Fruit fly (Drosophila melanogaster) whole organism, embryonic: ENCODE data around the gene CG7213.

Experiments used
- Asciz ChIP-seq: fragments of 200-800 bp; sonication (Bioruptor generic); optimal IDR thresholded peaks from 2 replicates; lab custom pipeline; 2017; ENCODE audit warnings: missing biosample characterization, mild to moderate bottlenecking, missing genetic modification characterization, missing genetic modification reagents
- CG10543 ChIP-seq: fragments of 200-800 bp; sonication (Bioruptor generic); optimal IDR thresholded peaks from 3 replicates; lab custom pipeline; 2017; ENCODE audit warnings: missing biosample characterization, mild to moderate bottlenecking, missing genetic modification characterization, moderate library complexity
- CG11696 ChIP-seq: fragments of 200-800 bp; sonication (Bioruptor generic); IDR thresholded peaks from 2 replicates; pipeline ENCODE4 v1.3.6; 2022; ENCODE audit warnings: missing biosample characterization, missing genetic modification characterization
- CG12104 ChIP-seq: fragments of 200-800 bp; sonication (Bioruptor generic); optimal IDR thresholded peaks from 3 replicates; lab custom pipeline; 2016; ENCODE audit warnings: missing biosample characterization, missing genetic modification characterization
- CG13296 ChIP-seq: fragments of 200-800 bp; sonication (Bioruptor generic); optimal IDR thresholded peaks from 3 replicates; lab custom pipeline; 2018; ENCODE audit warnings: missing biosample characterization, mild to moderate bottlenecking, missing genetic modification characterization
- CG1603 ChIP-seq: fragments of 200-800 bp; sonication (Bioruptor generic); optimal IDR thresholded peaks from 2 replicates; lab custom pipeline; 2019; ENCODE audit warnings: missing biosample characterization, mild to moderate bottlenecking, missing genetic modification characterization, moderate library complexity
- CG18619 ChIP-seq: fragments of 200-800 bp; sonication (Bioruptor generic); optimal IDR thresholded peaks from 3 replicates; lab custom pipeline; 2017; ENCODE audit warnings: missing biosample characterization, mild to moderate bottlenecking, missing genetic modification characterization
- CG30020 ChIP-seq: fragments of 200-800 bp; optimal IDR thresholded peaks from 2 replicates; lab custom pipeline; 2019; ENCODE audit warnings: missing biosample characterization, mild to moderate bottlenecking, missing genetic modification characterization, moderate library complexity
- CG4360 ChIP-seq: fragments of 200-800 bp; sonication (Bioruptor generic); IDR thresholded peaks from 2 replicates; pipeline ENCODE4 v1.3.6; 2022; ENCODE audit warnings: missing biosample characterization, missing genetic modification characterization
- CG4707 ChIP-seq: fragments of 200-800 bp; sonication (Bioruptor generic); optimal IDR thresholded peaks from 2 replicates; lab custom pipeline; 2018; ENCODE audit warnings: missing biosample characterization, mild to moderate bottlenecking, missing genetic modification characterization, moderate library complexity
- CG6765 ChIP-seq: fragments of 200-800 bp; sonication (Bioruptor generic); optimal IDR thresholded peaks from 3 replicates; lab custom pipeline; 2017; ENCODE audit warnings: missing biosample characterization, mild to moderate bottlenecking, missing genetic modification characterization
- CG7745 ChIP-seq: fragments of 200-800 bp; sonication (Bioruptor generic); optimal IDR thresholded peaks from 2 replicates; lab custom pipeline; 2018; ENCODE audit warnings: missing biosample characterization, mild to moderate bottlenecking, missing genetic modification characterization, moderate library complexity
- CG7786 ChIP-seq: fragments of 200-800 bp; sonication (Bioruptor generic); optimal IDR thresholded peaks from 2 replicates; lab custom pipeline; 2016; ENCODE audit warnings: missing biosample characterization, missing genetic modification characterization
- CG8290 ChIP-seq, 3 experiments: fragments of 200-800 bp; sonication (Bioruptor generic); optimal IDR thresholded peaks; 2 replicates each; lab custom pipeline; 2016 to 2019; ENCODE audit warnings: missing biosample characterization in 3 of 3, missing genetic modification characterization in 3 of 3, mild to moderate bottlenecking in 2 of 3, moderate library complexity in 1 of 3
- CG8924 ChIP-seq: fragments of 200-800 bp; optimal IDR thresholded peaks from 3 replicates; lab custom pipeline; 2019; ENCODE audit warnings: missing biosample characterization, mild to moderate bottlenecking, missing genetic modification characterization, moderate library complexity
- CG9727 ChIP-seq: fragments of 200-800 bp; sonication (Bioruptor generic); optimal IDR thresholded peaks from 3 replicates; lab custom pipeline; 2017; ENCODE audit warnings: missing biosample characterization, mild to moderate bottlenecking, missing genetic modification characterization
- Dfd ChIP-seq, 2 experiments: fragments of >200 bp; optimal IDR thresholded peaks; 2 replicates each; lab custom pipeline; 2017; ENCODE audit warnings: missing biosample characterization in 2 of 2, missing genetic modification characterization in 2 of 2
- Drgx ChIP-seq: fragments of 200-800 bp; sonication (Bioruptor generic); IDR thresholded peaks from 2 replicates; pipeline ENCODE4 v1.3.6; 2022; ENCODE audit warnings: missing biosample characterization, missing genetic modification characterization
- HmgD ChIP-seq: fragments of 200-800 bp; sonication (Bioruptor generic); optimal IDR thresholded peaks from 3 replicates; lab custom pipeline; 2016; ENCODE audit warnings: missing biosample characterization, missing genetic modification characterization
- Jarid2 ChIP-seq: fragments of 200-800 bp; sonication (Bioruptor generic); optimal IDR thresholded peaks from 3 replicates; lab custom pipeline; 2017; ENCODE audit warnings: mild to moderate bottlenecking, missing biosample characterization, missing genetic modification reagents, missing genetic modification characterization
- MTF-1 ChIP-seq: fragments of 200-800 bp; sonication (Bioruptor generic); optimal IDR thresholded peaks from 2 replicates; lab custom pipeline; 2018; ENCODE audit warnings: missing biosample characterization, mild to moderate bottlenecking, missing genetic modification characterization, borderline replicate concordance
- Med ChIP-seq: fragments of 200-800 bp; sonication (Bioruptor generic); peaks from one replicate; lab custom pipeline; 2016; ENCODE audit warnings: missing biosample characterization, missing genetic modification characterization, mild to moderate bottlenecking, inconsistent platforms, moderate library complexity
- NfI ChIP-seq: fragments of 200-800 bp; sonication (Bioruptor generic); optimal IDR thresholded peaks from 3 replicates; lab custom pipeline; 2018; ENCODE audit warnings: missing biosample characterization, mild to moderate bottlenecking, missing genetic modification characterization, moderate library complexity
- Oaz ChIP-seq: fragments of 200-800 bp; sonication (Bioruptor generic); IDR thresholded peaks from 2 replicates; pipeline ENCODE4 v1.3.6; 2022; ENCODE audit warnings: missing biosample characterization, missing genetic modification characterization
- Rx ChIP-seq: fragments of 200-800 bp; sonication (Bioruptor generic); IDR thresholded peaks from 2 replicates; pipeline ENCODE4 v1.3.6; 2022; ENCODE audit warnings: missing biosample characterization, missing genetic modification characterization
- Sry-β ChIP-seq: fragments of 200-800 bp; sonication (Bioruptor generic); optimal IDR thresholded peaks from 2 replicates; lab custom pipeline; 2018; ENCODE audit warnings: missing biosample characterization, mild to moderate bottlenecking, missing genetic modification characterization, moderate library complexity
- Tbp ChIP-seq: fragments of >200 bp; optimal IDR thresholded peaks from 2 replicates; lab custom pipeline; 2018; ENCODE audit warnings: missing biosample characterization, missing genetic modification characterization
- Vsx1 ChIP-seq: fragments of 200-800 bp; sonication (Bioruptor generic); optimal IDR thresholded peaks from 2 replicates; lab custom pipeline; 2017; ENCODE audit warnings: missing biosample characterization, mild to moderate bottlenecking, missing genetic modification characterization, missing genetic modification reagents
- Xbp1 ChIP-seq: fragments of 200-800 bp; sonication (Bioruptor generic); optimal IDR thresholded peaks from 3 replicates; lab custom pipeline; 2016; ENCODE audit warnings: missing biosample characterization, mild to moderate bottlenecking, missing genetic modification characterization
- YL-1 ChIP-seq: fragments of 200-800 bp; sonication (Bioruptor generic); optimal IDR thresholded peaks from 3 replicates; lab custom pipeline; 2017; ENCODE audit warnings: missing biosample characterization, mild to moderate bottlenecking, missing genetic modification characterization
- ac ChIP-seq: fragments of 200-800 bp; sonication (Bioruptor generic); optimal IDR thresholded peaks from 3 replicates; lab custom pipeline; 2017; ENCODE audit warnings: missing biosample characterization, mild to moderate bottlenecking, missing genetic modification characterization
- ara ChIP-seq: fragments of 200-800 bp; sonication (Bioruptor generic); IDR thresholded peaks from 2 replicates; pipeline ENCODE4 v1.3.6; 2022; ENCODE audit warnings: missing biosample characterization, missing genetic modification characterization
- ase ChIP-seq: fragments of 200-800 bp; sonication (Bioruptor generic); IDR thresholded peaks from 3 replicates; pipeline ENCODE4 v1.3.6; 2022; ENCODE audit warnings: missing biosample characterization, missing genetic modification characterization
- bab2 ChIP-seq: fragments of 200-800 bp; sonication (Bioruptor generic); optimal IDR thresholded peaks from 2 replicates; lab custom pipeline; 2016; ENCODE audit warnings: missing biosample characterization, missing genetic modification characterization
- bowl ChIP-seq: fragments of 200-800 bp; sonication (Bioruptor generic); IDR thresholded peaks from 2 replicates; pipeline ENCODE4 v1.3.6; 2022; ENCODE audit warnings: missing biosample characterization, missing genetic modification characterization
- cato ChIP-seq: fragments of 200-800 bp; sonication (Bioruptor generic); optimal IDR thresholded peaks from 2 replicates; lab custom pipeline; 2016; ENCODE audit warnings: missing biosample characterization, missing genetic modification characterization, borderline replicate concordance
- h ChIP-seq: fragments of >200 bp; optimal IDR thresholded peaks from 2 replicates; lab custom pipeline; 2017
- hth ChIP-seq: fragments of >200 bp; optimal IDR thresholded peaks from 2 replicates; lab custom pipeline; 2017; ENCODE audit warnings: inconsistent platforms
- ind ChIP-seq: fragments of 200-800 bp; sonication (Bioruptor generic); optimal IDR thresholded peaks from 3 replicates; lab custom pipeline; 2016; ENCODE audit warnings: missing biosample characterization, missing genetic modification characterization
- ken ChIP-seq: fragments of 200-800 bp; sonication (Bioruptor generic); IDR thresholded peaks from 3 replicates; pipeline ENCODE4 v1.3.6; 2022; ENCODE audit warnings: missing biosample characterization, missing genetic modification characterization
- lbe ChIP-seq: fragments of 200-800 bp; sonication (Bioruptor generic); optimal IDR thresholded peaks from 2 replicates; lab custom pipeline; 2016; ENCODE audit warnings: missing biosample characterization, mild to moderate bottlenecking, missing genetic modification characterization
- oc ChIP-seq: fragments of 200-800 bp; sonication (Bioruptor generic); optimal IDR thresholded peaks from 2 replicates; lab custom pipeline; 2018; ENCODE audit warnings: missing biosample characterization, mild to moderate bottlenecking, missing genetic modification characterization, moderate library complexity
- pb ChIP-seq: fragments of 200-800 bp; sonication (Bioruptor generic); optimal IDR thresholded peaks from 3 replicates; lab custom pipeline; 2016; ENCODE audit warnings: missing biosample characterization, missing genetic modification characterization
- pum ChIP-seq: fragments of 200-800 bp; sonication (Bioruptor generic); optimal IDR thresholded peaks from 2 replicates; lab custom pipeline; 2016; ENCODE audit warnings: missing biosample characterization, missing genetic modification characterization
- stc ChIP-seq: fragments of 200-800 bp; sonication (Bioruptor generic); IDR thresholded peaks from 2 replicates; pipeline ENCODE4 v1.3.6; 2022; ENCODE audit warnings: missing biosample characterization, missing genetic modification characterization
- stwl ChIP-seq: fragments of 200-800 bp; sonication (Bioruptor generic); optimal IDR thresholded peaks from 3 replicates; lab custom pipeline; 2018; ENCODE audit warnings: missing biosample characterization, mild to moderate bottlenecking, missing genetic modification characterization, moderate library complexity
- trem ChIP-seq: fragments of 200-800 bp; optimal IDR thresholded peaks from 3 replicates; lab custom pipeline; 2019; ENCODE audit warnings: missing biosample characterization, mild to moderate bottlenecking, missing genetic modification characterization, moderate library complexity
- trh ChIP-seq: fragments of 200-800 bp; sonication (Bioruptor generic); optimal IDR thresholded peaks from 2 replicates; lab custom pipeline; 2016; ENCODE audit warnings: missing biosample characterization, missing genetic modification characterization
- zf30C ChIP-seq: fragments of 200-800 bp; sonication (Bioruptor generic); optimal IDR thresholded peaks from 3 replicates; lab custom pipeline; 2018; ENCODE audit warnings: missing biosample characterization, mild to moderate bottlenecking, missing genetic modification characterization

CG7213 gene

DNA sequence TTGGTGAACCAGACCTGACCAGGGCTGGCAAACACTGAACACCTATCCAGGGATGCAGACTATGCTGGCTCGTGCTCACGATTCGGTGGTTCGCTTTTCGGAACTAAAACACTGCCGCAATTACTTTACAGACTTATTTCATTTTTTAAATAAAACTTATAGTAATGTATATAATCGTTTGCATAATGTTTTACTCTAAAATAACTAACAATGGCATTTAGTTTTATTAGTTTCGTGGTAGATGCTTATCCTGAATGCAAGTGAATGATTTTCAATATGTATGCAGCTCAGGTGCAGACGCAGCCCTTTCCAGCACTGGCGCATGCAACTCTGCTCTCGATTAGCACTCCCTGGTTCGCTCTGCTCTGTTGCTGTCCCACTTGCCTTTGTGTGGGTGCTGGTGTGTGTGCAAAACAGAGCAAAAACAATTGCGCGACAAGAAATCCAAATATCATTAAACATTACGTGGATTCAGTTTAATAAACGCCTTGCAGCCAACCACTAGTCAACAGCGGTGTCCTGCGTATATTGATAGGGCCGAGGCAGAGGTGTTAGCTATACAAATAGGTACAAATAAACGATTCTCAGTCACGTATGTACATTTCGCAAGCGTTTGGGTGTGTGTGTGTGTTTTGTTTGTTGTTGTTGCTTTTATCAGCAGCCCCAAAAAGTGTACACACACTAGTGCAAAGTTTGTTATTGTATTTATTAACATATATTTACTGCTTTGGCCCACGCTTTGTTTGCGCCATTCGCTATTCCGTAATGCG is 53.6 kb downstream of the CG7213 start, which contains the start of the genes ERR and Atg18a (continued):
- TF ChIP-seq trh (peak; percentile 24), bowl (GFP tag; lab: Robert Waterston, UW) (no peak), stc (peak; percentile 40; the same call in 1 of the 2 replicates), HmgD (peak; percentile 79), CG18619 (peak; percentile 86), CG7745 (no peak), oc (no peak), ken (peak; percentile 87), CG7786 (GFP tag; lab: Kevin White, UChicago) (peak; percentile 83), CG1603 (tag; lab: Kevin White, UChicago) (peak; percentile 72), CG10543 (GFP tag; lab: Kevin White, UChicago) (peak; percentile 92), pum (GFP tag; lab: Kevin White, UChicago) (peak; percentile 83), Oaz (GFP tag; lab: Robert Waterston, UW) (peak; percentile 80), h (lab: Kevin White, UChicago) (no peak), Sry-β (GFP tag; lab: Kevin White, UChicago) (peak; percentile 76), YL-1 (peak; percentile 74), CG12104 (GFP tag; lab: Kevin White, UChicago) (peak; percentile 58), CG6765 (no peak), ind (GFP tag; lab: Kevin White, UChicago) (peak; percentile 91), MTF-1 (no peak), ac (GFP tag; lab: Kevin White, UChicago) (no peak), lbe (GFP tag; lab: Kevin White, UChicago) (peak; percentile 65), bab2 (GFP tag; lab: Kevin White, UChicago) (peak; percentile 79), CG8290 (GFP tag; optimal IDR thresholded peaks at IDR 0.05; lab: Kevin White, UChicago) (peak; percentile 66), CG8290 (tag; optimal IDR thresholded peaks at IDR 0.05; lab: Kevin White, UChicago) (peak; percentile 38 to 80), Asciz (GFP tag; lab: Kevin White, UChicago) (no peak), CG13296 (GFP tag; lab: Kevin White, UChicago) (peak; percentile 51), Drgx (peak; percentile 84), zf30C (no peak), pb (GFP tag; lab: Kevin White, UChicago) (peak; percentile 65), Tbp (GFP tag; lab: Kevin White, UChicago) (no peak), CG4707 (GFP tag; lab: Kevin White, UChicago) (no peak), Jarid2 (GFP tag; lab: Kevin White, UChicago) (no peak), CG11696 (0 out of 2 replicates have a peak, but pooled peaks have one; percentile 13), NfI (GFP tag; lab: Kevin White, UChicago) (peak; percentile 87), trem (peak; percentile 83), stwl (tag; lab: Kevin White, UChicago) (peak; percentile 98), CG9727 (GFP tag; lab: Kevin White, UChicago) (peak; percentile 84), Rx (GFP tag; lab: Robert Waterston, UW) (peak; percentile 82), Dfd (GFP tag; optimal IDR thresholded peaks at IDR 0.05; lab: Kevin White, UChicago) (no peak), Xbp1 (GFP tag; lab: Kevin White, UChicago) (peak; percentile 92), hth (no peak), cato (GFP tag; lab: Kevin White, UChicago) (peak; percentile 59), CG30020 (tag; lab: Kevin White, UChicago) (peak; percentile 83), ase (peak; percentile 78), Med (GFP tag; lab: Kevin White, UChicago) (peak; percentile 97), CG8924 (peak; percentile 82), CG4360 (GFP tag; lab: Robert Waterston, UW) (peak; percentile 85), Vsx1 (GFP tag; lab: Kevin White, UChicago) (peak; percentile 41), ara (GFP tag; lab: Robert Waterston, UW) (peak; percentile 70; the same call in 1 of the 2 replicates)
